Worm (Caenorhabditis elegans) whole organism, late embryonic: Measurements from ENCODE around the gene tes-1.

Experiments used
- ceh-22 ChIP-seq: sonication (generic microtip); optimal IDR thresholded peaks from 2 replicates; lab custom pipeline; 2017; ENCODE audit warnings: missing biosample characterization, missing genetic modification characterization
- ceh-34 ChIP-seq: sonication (generic microtip); optimal IDR thresholded peaks from 2 replicates; lab custom pipeline; 2016; ENCODE audit warnings: mild to moderate bottlenecking, missing genetic modification characterization, missing compliant biosample characterization
- fkh-10 ChIP-seq: fragments of 150-350 bp; optimal IDR thresholded peaks from 2 replicates; lab custom pipeline; 2014; ENCODE audit warnings: missing biosample characterization, missing genetic modification reagents, missing genetic modification characterization
- fkh-6 ChIP-seq: sonication (generic microtip); optimal IDR thresholded peaks from 2 replicates; lab custom pipeline; 2016; ENCODE audit warnings: missing genetic modification characterization, missing compliant biosample characterization
- gmeb-2 ChIP-seq: sonication (generic microtip); optimal IDR thresholded peaks from 2 replicates; lab custom pipeline; 2016; ENCODE audit warnings: missing genetic modification characterization, inconsistent platforms, missing compliant biosample characterization
- nfya-1 ChIP-seq: sonication (generic microtip); optimal IDR thresholded peaks from 2 replicates; lab custom pipeline; 2017; ENCODE audit warnings: missing genetic modification characterization, mild to moderate bottlenecking, missing compliant biosample characterization, antibody characterized with exemption, moderate library complexity
- pat-9 ChIP-seq: fragments of 200-800 bp; sonication (Bioruptor generic); optimal IDR thresholded peaks from 2 replicates; lab custom pipeline; 2018; ENCODE audit warnings: mild to moderate bottlenecking, missing genetic modification characterization, moderate library complexity, missing compliant biosample characterization
- unc-86 ChIP-seq: sonication (generic microtip); optimal IDR thresholded peaks from 2 replicates; lab custom pipeline; 2016; ENCODE audit warnings: missing genetic modification characterization, missing compliant biosample characterization

ce11 chrIV:7456225-7456624 is 5.0 kb upstream of the tes-1 start, which contains the start of gene F13B6.1:
- TF ChIP-seq gmeb-2 (no peak), nfya-1 (tag; lab: Kevin White, UChicago) (no peak), pat-9 (tag; lab: Kevin White, UChicago) (no peak), ceh-34 (no peak), fkh-6 (tag; lab: Kevin White, UChicago) (no peak), unc-86 (tag; lab: Kevin White, UChicago) (no peak), fkh-10 (no peak), ceh-22 (no peak)
